Fruit fly (Drosophila melanogaster): ENCODE data around the gene CG2930.

The CG2930 gene

DNA sequence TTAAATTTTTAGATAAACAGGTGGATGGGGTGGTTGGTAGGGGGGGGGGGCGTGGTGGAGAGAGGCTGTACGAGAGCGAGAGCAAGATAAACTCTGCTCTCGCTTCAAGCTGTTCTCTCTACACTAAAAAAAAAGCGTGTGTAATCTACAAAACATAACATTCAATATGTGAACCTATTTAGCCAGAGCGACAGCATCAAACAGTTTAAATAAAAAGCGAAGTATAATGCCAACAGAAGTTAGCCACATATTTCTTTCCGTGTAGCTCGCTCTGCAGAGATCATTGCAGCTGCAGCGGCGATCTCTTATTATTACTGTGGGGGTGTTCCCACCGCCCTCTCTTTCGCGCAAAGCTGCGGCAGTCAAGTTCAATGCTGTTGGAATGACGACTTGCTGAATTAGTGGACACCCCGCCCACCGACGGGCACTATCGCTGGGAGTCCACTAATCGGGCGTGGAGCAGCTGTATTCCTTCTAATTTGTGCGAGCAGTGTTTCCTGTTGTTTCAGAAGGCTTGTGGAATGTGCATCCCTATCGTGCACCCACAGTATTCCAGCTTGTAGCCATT is at the start of gene CG2930 (continued):
- TF ChIP-seq twi (tag; optimal IDR thresholded peaks at IDR 0.05) (peak; percentile 32), Ravus (GFP tag; IDR thresholded peaks at IDR 0.05) (peak; percentile 26; the same call in 1 of the 2 replicates), CG12236 (GFP tag; optimal IDR thresholded peaks at IDR 0.05) (peak; percentile 65), bowl (GFP tag; IDR thresholded peaks at IDR 0.05) (peak; percentile 74; the same call in 1 of the 2 replicates), CG9817 (tag; optimal IDR thresholded peaks at IDR 0.05) (peak; percentile 59), CG15269 (tag; optimal IDR thresholded peaks at IDR 0.05) (peak; percentile 81), TFAM (GFP tag; optimal IDR thresholded peaks at IDR 0.05) (peak; percentile 49), PHDP (tag; optimal IDR thresholded peaks at IDR 0.05) (peak; percentile 79), bab2 (GFP tag; optimal IDR thresholded peaks at IDR 0.05) (peak; percentile 83), hkb (optimal IDR thresholded peaks at IDR 0.05) (no peak), hkb (GFP tag; IDR thresholded peaks at IDR 0.05) (peak; percentile 93), CG5180 (GFP tag; optimal IDR thresholded peaks at IDR 0.05) (peak; percentile 63), Usf (GFP tag; optimal IDR thresholded peaks at IDR 0.05) (peak; percentile 55), CG14014 (GFP tag; IDR thresholded peaks at IDR 0.05) (peak; percentile 78), CG13775 (GFP tag; optimal IDR thresholded peaks at IDR 0.05) (peak; percentile 73), Dfd (GFP tag; optimal IDR thresholded peaks at IDR 0.05) (no peak), sd (tag; optimal IDR thresholded peaks at IDR 0.05) (no peak), CG13287 (GFP tag; IDR thresholded peaks at IDR 0.05; ENCODE audit: partially characterized antibody) (no peak), nerfin-1 (tag; optimal IDR thresholded peaks at IDR 0.05) (peak; percentile 67), dmrt99B (tag; optimal IDR thresholded peaks at IDR 0.05) (peak; percentile 86), CG4854 (GFP tag; optimal IDR thresholded peaks at IDR 0.05) (peak; percentile 48), Dip2 (GFP tag; IDR thresholded peaks at IDR 0.05) (no peak), CG6765 (GFP tag; optimal IDR thresholded peaks at IDR 0.05) (peak; percentile 5), Taf1 (GFP tag; IDR thresholded peaks at IDR 0.05) (no peak; the same call in 1 of the 2 replicates), CG9797 (GFP tag; optimal IDR thresholded peaks at IDR 0.05) (no peak), CG3847 (GFP tag; IDR thresholded peaks at IDR 0.05) (peak; percentile 58), lov (optimal IDR thresholded peaks at IDR 0.05) (no peak), lov (GFP tag; IDR thresholded peaks at IDR 0.05) (peak; percentile 92), CG15514 (GFP tag; optimal IDR thresholded peaks at IDR 0.05) (peak; percentile 42), Gug (GFP tag; IDR thresholded peaks at IDR 0.05) (peak; percentile 78; the same call in 3 of the 4 replicates), lbe (GFP tag; optimal IDR thresholded peaks at IDR 0.05) (peak; percentile 89), Xbp1 (GFP tag; optimal IDR thresholded peaks at IDR 0.05) (peak; percentile 87), corto (GFP tag; optimal IDR thresholded peaks at IDR 0.05) (peak; percentile 68), stwl (tag; optimal IDR thresholded peaks at IDR 0.05) (no peak), ab (GFP tag; optimal IDR thresholded peaks at IDR 0.05) (peak; percentile 43), CG6791 (GFP tag; IDR thresholded peaks at IDR 0.05; ENCODE audit: partially characterized antibody) (no peak), Vsx1 (GFP tag; optimal IDR thresholded peaks at IDR 0.05) (no peak), pum (GFP tag; optimal IDR thresholded peaks at IDR 0.05) (peak; percentile 80), Max (GFP tag; optimal IDR thresholded peaks at IDR 0.05) (peak; percentile 67), inv (GFP tag; IDR thresholded peaks at IDR 0.05; ENCODE audit: partially characterized antibody) (no peak), E2f2 (GFP tag; IDR thresholded peaks at IDR 0.05) (peak; percentile 58), Hmx (GFP tag; optimal IDR thresholded peaks at IDR 0.05) (no peak), CG13624 (GFP tag; optimal IDR thresholded peaks at IDR 0.05) (peak; percentile 49), CG13123 (GFP tag; optimal IDR thresholded peaks at IDR 0.05) (peak; percentile 66), insv (GFP tag; optimal IDR thresholded peaks at IDR 0.05) (no peak), HmgD (GFP tag; optimal IDR thresholded peaks at IDR 0.05) (no peak), CG2202 (tag; optimal IDR thresholded peaks at IDR 0.05) (peak; percentile 74), usp (GFP tag; optimal IDR thresholded peaks at IDR 0.05) (no peak), CG34376 (GFP tag; optimal IDR thresholded peaks at IDR 0.05) (no peak), dpn (GFP tag; optimal IDR thresholded peaks at IDR 0.05) (peak; percentile 73 to 87)

Measured in whole organism, embryonic.